ENCODE assay signal across 3 worm cellular contexts in genomic region chrV:10266050-10266449, ce11.
TF ChIP-seq lines count a peak whose summit lies in the region.

No protein-coding gene starts in this region.

TF ChIP-seq in whole organism, L4 larva, 104 proteins besides CTCF, POLR2A, EP300 and RAD21:
- TF ChIP-seq madf-5 (GFP tag; IDR thresholded peaks at IDR 0.05; lab: Robert Waterston, UW), result no peak
- TF ChIP-seq lin-13 (GFP tag; optimal IDR thresholded peaks at IDR 0.05; lab: Kevin White, UChicago), result no peak
- TF ChIP-seq ctbp-1 (GFP tag; IDR thresholded peaks at IDR 0.05; lab: Robert Waterston, UW), result no peak
- no peak for TF ChIP-seq F10B5.3 (tag; optimal IDR thresholded peaks at IDR 0.05; lab: Kevin White, UChicago)
- TF ChIP-seq ces-1 (GFP tag; optimal IDR thresholded peaks at IDR 0.05; lab: Kevin White, UChicago), result peak; percentile 54
- TF ChIP-seq dve-1 (tag; optimal IDR thresholded peaks at IDR 0.05; lab: Kevin White, UChicago; ENCODE audit: insufficient read depth), result no peak
- no peak for TF ChIP-seq nhr-25 (tag; optimal IDR thresholded peaks at IDR 0.05; lab: Kevin White, UChicago; ENCODE audit: borderline replicate concordance, insufficient read depth)

TF ChIP-seq in whole organism, late embryonic, 69 proteins besides CTCF, POLR2A, EP300 and RAD21:
- TF ChIP-seq unc-42 (tag; optimal IDR thresholded peaks at IDR 0.05; lab: Kevin White, UChicago) (peak; percentile 73), sdc-2 (tag; optimal IDR thresholded peaks at IDR 0.05; lab: Kevin White, UChicago) (no peak)

TF ChIP-seq in whole organism, mixed stage, embryonic, 35 proteins besides CTCF, POLR2A, EP300 and RAD21:
- TF ChIP-seq pha-4 (tag; optimal IDR thresholded peaks at IDR 0.05; lab: Kevin White, UChicago) (no peak), ces-1 (GFP tag; optimal IDR thresholded peaks at IDR 0.05; lab: Kevin White, UChicago) (peak; percentile 67), unc-120 (tag; optimal IDR thresholded peaks at IDR 0.05; lab: Kevin White, UChicago; ENCODE audit: poor library complexity, severe bottlenecking) (no peak)
